Fruit fly (Drosophila melanogaster): ENCODE results near the gene CG18787.

Gene CG18787

dm6 chr2L:12010100-12010876, 11.1 kb upstream of the CG18787 start (continued):
- TF ChIP-seq ewg (GFP tag; optimal IDR thresholded peaks at IDR 0.05) = peak; percentile 7
- peak; percentile 96 for TF ChIP-seq CG5180 (GFP tag; optimal IDR thresholded peaks at IDR 0.05)
- peak; percentile 44 for TF ChIP-seq bcd (GFP tag; optimal IDR thresholded peaks at IDR 0.05)
- TF ChIP-seq CG10543 (GFP tag; optimal IDR thresholded peaks at IDR 0.05) = peak; percentile 96
- no peak for TF ChIP-seq vfl (GFP tag; optimal IDR thresholded peaks at IDR 0.05)
- TF ChIP-seq CG31224 (GFP tag; IDR thresholded peaks at IDR 0.05) = no peak
- peak; percentile 40 for TF ChIP-seq CG33557 (GFP tag; optimal IDR thresholded peaks at IDR 0.05)
- TF ChIP-seq abd-A (tag; optimal IDR thresholded peaks at IDR 0.05) = peak; percentile 87
- TF ChIP-seq Elba2 (GFP tag; optimal IDR thresholded peaks at IDR 0.05) = peak; percentile 100
- TF ChIP-seq Asciz (GFP tag; optimal IDR thresholded peaks at IDR 0.05) = peak; percentile 12
- peak; percentile 34 for TF ChIP-seq CG8359 (GFP tag; optimal IDR thresholded peaks at IDR 0.05; ENCODE audit: borderline replicate concordance)
- TF ChIP-seq chn (GFP tag; optimal IDR thresholded peaks at IDR 0.05) = peak; percentile 80
- TF ChIP-seq CG31388 (GFP tag; optimal IDR thresholded peaks at IDR 0.05) = no peak
- TF ChIP-seq nau (GFP tag; optimal IDR thresholded peaks at IDR 0.05) = peak; percentile 18
- TF ChIP-seq Sry-β (GFP tag; optimal IDR thresholded peaks at IDR 0.05) = peak; percentile 36
- peak; percentile 13 for TF ChIP-seq Kr (GFP tag; optimal IDR thresholded peaks at IDR 0.05)
- TF ChIP-seq CG3065 (GFP tag; optimal IDR thresholded peaks at IDR 0.05) = no peak
- peak; percentile 43 for TF ChIP-seq wek (GFP tag; optimal IDR thresholded peaks at IDR 0.05)
- TF ChIP-seq CG10431 (GFP tag; optimal IDR thresholded peaks at IDR 0.05) = peak; percentile 19
- TF ChIP-seq Opbp (GFP tag; IDR thresholded peaks at IDR 0.05; ENCODE audit: partially characterized antibody) = no peak
- no peak for TF ChIP-seq CG18764 (GFP tag; optimal IDR thresholded peaks at IDR 0.05)
- TF ChIP-seq Hr78 (GFP tag; optimal IDR thresholded peaks at IDR 0.05) = peak in 1 of 2 experiments; percentile 58
- peak; percentile 35 for TF ChIP-seq ATbp (GFP tag; optimal IDR thresholded peaks at IDR 0.05)
- peak; percentile 91 for TF ChIP-seq sug (tag; optimal IDR thresholded peaks at IDR 0.05)
- peak; percentile 55 for TF ChIP-seq fd64A (GFP tag; optimal IDR thresholded peaks at IDR 0.05)
- TF ChIP-seq HLH3B (GFP tag; IDR thresholded peaks at IDR 0.05) = no peak
- peak; percentile 58 for TF ChIP-seq MTF-1 (GFP tag; optimal IDR thresholded peaks at IDR 0.05; ENCODE audit: borderline replicate concordance)
- TF ChIP-seq Med (GFP tag) = peak; percentile 94
- peak; percentile 99 for TF ChIP-seq oc (tag; optimal IDR thresholded peaks at IDR 0.05)
- TF ChIP-seq CG12391 (tag; optimal IDR thresholded peaks at IDR 0.05) = peak; percentile 0
- peak; percentile 34 for TF ChIP-seq Hey (tag; optimal IDR thresholded peaks at IDR 0.05)
- peak in 1 of 2 experiments; percentile 45 for TF ChIP-seq Eip74EF (GFP tag; optimal IDR thresholded peaks at IDR 0.05)
- peak; percentile 43 for TF ChIP-seq Vsx1 (GFP tag; optimal IDR thresholded peaks at IDR 0.05)
- TF ChIP-seq Lim3 (GFP tag; IDR thresholded peaks at IDR 0.05) = no peak
- peak; percentile 69 for TF ChIP-seq CG9727 (GFP tag; optimal IDR thresholded peaks at IDR 0.05)
- peak; percentile 91 for TF ChIP-seq D (optimal IDR thresholded peaks at IDR 0.05)
- TF ChIP-seq D (GFP tag; optimal IDR thresholded peaks at IDR 0.05) = peak; percentile 8
- peak; percentile 65 for TF ChIP-seq grn (GFP tag; optimal IDR thresholded peaks at IDR 0.05)
- peak; percentile 11 for TF ChIP-seq BtbVII (GFP tag; optimal IDR thresholded peaks at IDR 0.05)
- TF ChIP-seq bowl (GFP tag; IDR thresholded peaks at IDR 0.05) = no peak
- TF ChIP-seq CG12769 (tag; optimal IDR thresholded peaks at IDR 0.05) = peak; percentile 97
- TF ChIP-seq CG17568 (GFP tag; optimal IDR thresholded peaks at IDR 0.05) = peak; percentile 51
- TF ChIP-seq CTCF (GFP tag; optimal IDR thresholded peaks at IDR 0.05) = peak; percentile 18
- TF ChIP-seq CG15479 (GFP tag; optimal IDR thresholded peaks at IDR 0.05) = peak; percentile 99
- peak; percentile 55 for TF ChIP-seq dmrt99B (tag; optimal IDR thresholded peaks at IDR 0.05)
- TF ChIP-seq HLHmδ (GFP tag; optimal IDR thresholded peaks at IDR 0.05) = peak; percentile 68
- peak; percentile 68 for TF ChIP-seq tap (tag; optimal IDR thresholded peaks at IDR 0.05)
- no peak for TF ChIP-seq ro (GFP tag; IDR thresholded peaks at IDR 0.05)

Measured in whole organism, embryonic.